Fruit fly (Drosophila melanogaster) whole organism, prepupa: ENCODE results near the gene POLDIP2.

Source experiments
- CG10669 ChIP-seq: fragments of 200-800 bp; sonication (Bioruptor generic); optimal IDR thresholded peaks from 3 replicates; lab custom pipeline; 2018; ENCODE audit warnings: missing biosample characterization, mild to moderate bottlenecking, missing genetic modification characterization, moderate library complexity
- CG11294 ChIP-seq: fragments of 200-800 bp; sonication (Bioruptor generic); IDR thresholded peaks from 2 replicates; pipeline ENCODE4 v1.3.6; 2022; ENCODE audit warnings: missing biosample characterization, missing genetic modification characterization
- CG11902 ChIP-seq: fragments of 200-800 bp; sonication (Bioruptor generic); optimal IDR thresholded peaks from 3 replicates; lab custom pipeline; 2016; ENCODE audit warnings: missing biosample characterization, missing genetic modification characterization
- CG15336 ChIP-seq: fragments of 200-800 bp; sonication (Bioruptor generic); IDR thresholded peaks from 2 replicates; pipeline ENCODE4 v1.3.6; 2022; ENCODE audit warnings: missing biosample characterization, missing genetic modification characterization
- CG1621 ChIP-seq: fragments of 200-800 bp; sonication (Bioruptor generic); optimal IDR thresholded peaks from 3 replicates; lab custom pipeline; 2018; ENCODE audit warnings: missing biosample characterization, mild to moderate bottlenecking, missing genetic modification characterization
- CG16779 ChIP-seq: fragments of 200-800 bp; sonication (Bioruptor generic); optimal IDR thresholded peaks from 3 replicates; lab custom pipeline; 2017; ENCODE audit warnings: missing biosample characterization, mild to moderate bottlenecking, missing genetic modification characterization
- CG31627 ChIP-seq: fragments of 200-800 bp; sonication (Bioruptor generic); optimal IDR thresholded peaks from 3 replicates; lab custom pipeline; 2016; ENCODE audit warnings: missing biosample characterization, missing genetic modification characterization
- CG32006 ChIP-seq: fragments of 200-800 bp; sonication (Bioruptor generic); optimal IDR thresholded peaks from 3 replicates; lab custom pipeline; 2017; ENCODE audit warnings: missing biosample characterization, mild to moderate bottlenecking, missing genetic modification characterization
- CG3919 ChIP-seq: fragments of 200-800 bp; sonication (Bioruptor generic); optimal IDR thresholded peaks from 3 replicates; lab custom pipeline; 2016; ENCODE audit warnings: missing biosample characterization, missing genetic modification characterization
- CG6276 ChIP-seq: fragments of 200-800 bp; sonication (Bioruptor generic); optimal IDR thresholded peaks from 2 replicates; lab custom pipeline; 2017; ENCODE audit warnings: missing biosample characterization, mild to moderate bottlenecking, missing genetic modification characterization
- CG6792 ChIP-seq: fragments of 200-800 bp; sonication (Bioruptor generic); optimal IDR thresholded peaks from 3 replicates; lab custom pipeline; 2016; ENCODE audit warnings: missing biosample characterization, missing genetic modification characterization
- CG6854 ChIP-seq: fragments of 200-800 bp; sonication (Bioruptor generic); optimal IDR thresholded peaks from 2 replicates; lab custom pipeline; 2017; ENCODE audit warnings: missing biosample characterization, mild to moderate bottlenecking, missing genetic modification characterization
- CG8119 ChIP-seq: fragments of 200-800 bp; sonication (Bioruptor generic); IDR thresholded peaks from 3 replicates; pipeline ENCODE4 v1.3.6; 2022; ENCODE audit warnings: missing biosample characterization, missing genetic modification characterization
- CG8319 ChIP-seq: fragments of 200-800 bp; sonication (Bioruptor generic); optimal IDR thresholded peaks from 3 replicates; lab custom pipeline; 2016; ENCODE audit warnings: missing biosample characterization, missing genetic modification characterization
- CG9139 ChIP-seq: fragments of 200-800 bp; sonication (Bioruptor generic); optimal IDR thresholded peaks from 3 replicates; lab custom pipeline; 2017; ENCODE audit warnings: missing biosample characterization, mild to moderate bottlenecking, missing genetic modification characterization
- Eip78C ChIP-seq: fragments of 200-800 bp; sonication (Bioruptor generic); peaks from one replicate; lab custom pipeline; 2016; ENCODE audit warnings: missing biosample characterization, missing genetic modification characterization
- Ets21C ChIP-seq: fragments of 200-800 bp; sonication (Bioruptor generic); optimal IDR thresholded peaks from 3 replicates; lab custom pipeline; 2016; ENCODE audit warnings: missing biosample characterization, missing genetic modification characterization
- Hr39 ChIP-seq: fragments of 200-800 bp; sonication (Bioruptor generic); optimal IDR thresholded peaks from 2 replicates; lab custom pipeline; 2016; ENCODE audit warnings: missing biosample characterization, missing genetic modification characterization
- Hr4 ChIP-seq: fragments of 200-800 bp; sonication (Bioruptor generic); optimal IDR thresholded peaks from 3 replicates; lab custom pipeline; 2016; ENCODE audit warnings: missing biosample characterization, missing genetic modification characterization
- Lpt ChIP-seq: fragments of 200-800 bp; sonication (Bioruptor generic); optimal IDR thresholded peaks from 3 replicates; lab custom pipeline; 2016; ENCODE audit warnings: missing biosample characterization, missing genetic modification characterization
- Met ChIP-seq: fragments of 200-800 bp; sonication (Bioruptor generic); optimal IDR thresholded peaks from 3 replicates; lab custom pipeline; 2016; ENCODE audit warnings: missing biosample characterization, missing genetic modification characterization
- OdsH ChIP-seq: fragments of 200-800 bp; sonication (Bioruptor generic); optimal IDR thresholded peaks from 3 replicates; lab custom pipeline; 2016; ENCODE audit warnings: missing biosample characterization, missing genetic modification characterization
- Smox ChIP-seq: fragments of 200-800 bp; sonication (Bioruptor generic); optimal IDR thresholded peaks from 3 replicates; lab custom pipeline; 2016; ENCODE audit warnings: missing biosample characterization, missing genetic modification characterization
- Sox102F ChIP-seq: fragments of 200-800 bp; sonication (Bioruptor generic); optimal IDR thresholded peaks from 2 replicates; lab custom pipeline; 2016; ENCODE audit warnings: missing biosample characterization, mild to moderate bottlenecking, missing genetic modification characterization
- Sox14 ChIP-seq: fragments of 200-800 bp; sonication (Bioruptor generic); optimal IDR thresholded peaks from 3 replicates; lab custom pipeline; 2016; ENCODE audit warnings: missing biosample characterization, missing genetic modification characterization
- achi ChIP-seq: fragments of 200-800 bp; sonication (Bioruptor generic); optimal IDR thresholded peaks from 3 replicates; lab custom pipeline; 2016; ENCODE audit warnings: missing biosample characterization, missing genetic modification characterization
- dac ChIP-seq: fragments of 200-800 bp; sonication (Bioruptor generic); optimal IDR thresholded peaks from 2 replicates; lab custom pipeline; 2017; ENCODE audit warnings: missing biosample characterization, mild to moderate bottlenecking, missing genetic modification characterization
- dsx ChIP-seq: fragments of 200-800 bp; optimal IDR thresholded peaks from 3 replicates; lab custom pipeline; 2019; ENCODE audit warnings: missing biosample characterization, mild to moderate bottlenecking, missing genetic modification characterization, moderate library complexity; ENCODE audit not compliant: poor library complexity, severe bottlenecking
- esn ChIP-seq: fragments of 200-800 bp; sonication (Bioruptor generic); optimal IDR thresholded peaks from 2 replicates; lab custom pipeline; 2016; ENCODE audit warnings: missing biosample characterization, mild to moderate bottlenecking, missing genetic modification characterization, moderate library complexity
- fd59A ChIP-seq: fragments of 200-800 bp; sonication (Bioruptor generic); optimal IDR thresholded peaks from 2 replicates; lab custom pipeline; 2017; ENCODE audit warnings: missing biosample characterization, mild to moderate bottlenecking, missing genetic modification characterization, missing genetic modification reagents
- fd85E ChIP-seq: fragments of 200-800 bp; sonication (Bioruptor generic); optimal IDR thresholded peaks from 3 replicates; lab custom pipeline; 2016; ENCODE audit warnings: missing biosample characterization, missing genetic modification characterization
- fkh ChIP-seq: fragments of 200-800 bp; sonication (Bioruptor generic); optimal IDR thresholded peaks from 3 replicates; lab custom pipeline; 2017; ENCODE audit warnings: missing biosample characterization, mild to moderate bottlenecking, missing genetic modification characterization, moderate library complexity
- lz ChIP-seq: fragments of 200-800 bp; sonication (Bioruptor generic); optimal IDR thresholded peaks from 3 replicates; lab custom pipeline; 2016; ENCODE audit warnings: missing biosample characterization, missing genetic modification characterization
- net ChIP-seq: fragments of 200-800 bp; sonication (Bioruptor generic); optimal IDR thresholded peaks from 3 replicates; lab custom pipeline; 2016; ENCODE audit warnings: missing biosample characterization, missing genetic modification characterization
- salr ChIP-seq, 2 experiments: fragments of 200-800 bp; sonication (Bioruptor generic); optimal IDR thresholded peaks; 3 replicates each; lab custom pipeline; 2016 to 2018; ENCODE audit warnings: missing biosample characterization in 2 of 2, missing genetic modification characterization in 2 of 2, mild to moderate bottlenecking in 1 of 2
- spab ChIP-seq: fragments of 200-800 bp; sonication (Bioruptor generic); optimal IDR thresholded peaks from 2 replicates; lab custom pipeline; 2017; ENCODE audit warnings: missing biosample characterization, mild to moderate bottlenecking, missing genetic modification characterization, missing genetic modification reagents
- ss ChIP-seq, 2 experiments: fragments of 200-800 bp; sonication (Bioruptor generic); optimal IDR thresholded peaks; 2 replicates in 1 of 2; 3 replicates in 1 of 2; lab custom pipeline; 2017 to 2018; ENCODE audit warnings: mild to moderate bottlenecking in 2 of 2, missing biosample characterization in 2 of 2, missing genetic modification characterization in 2 of 2, moderate library complexity in 1 of 2
- svp ChIP-seq: fragments of 200-800 bp; sonication (Bioruptor generic); peaks from one replicate; lab custom pipeline; 2016; ENCODE audit warnings: missing biosample characterization, missing genetic modification characterization
- topi ChIP-seq: fragments of 200-800 bp; sonication (Bioruptor generic); optimal IDR thresholded peaks from 3 replicates; lab custom pipeline; 2016; ENCODE audit warnings: missing biosample characterization, missing genetic modification characterization
- vri ChIP-seq: fragments of 200-800 bp; sonication (Bioruptor generic); optimal IDR thresholded peaks from 3 replicates; lab custom pipeline; 2016; ENCODE audit warnings: missing biosample characterization, mild to moderate bottlenecking, missing genetic modification characterization

The POLDIP2 gene

DNA sequence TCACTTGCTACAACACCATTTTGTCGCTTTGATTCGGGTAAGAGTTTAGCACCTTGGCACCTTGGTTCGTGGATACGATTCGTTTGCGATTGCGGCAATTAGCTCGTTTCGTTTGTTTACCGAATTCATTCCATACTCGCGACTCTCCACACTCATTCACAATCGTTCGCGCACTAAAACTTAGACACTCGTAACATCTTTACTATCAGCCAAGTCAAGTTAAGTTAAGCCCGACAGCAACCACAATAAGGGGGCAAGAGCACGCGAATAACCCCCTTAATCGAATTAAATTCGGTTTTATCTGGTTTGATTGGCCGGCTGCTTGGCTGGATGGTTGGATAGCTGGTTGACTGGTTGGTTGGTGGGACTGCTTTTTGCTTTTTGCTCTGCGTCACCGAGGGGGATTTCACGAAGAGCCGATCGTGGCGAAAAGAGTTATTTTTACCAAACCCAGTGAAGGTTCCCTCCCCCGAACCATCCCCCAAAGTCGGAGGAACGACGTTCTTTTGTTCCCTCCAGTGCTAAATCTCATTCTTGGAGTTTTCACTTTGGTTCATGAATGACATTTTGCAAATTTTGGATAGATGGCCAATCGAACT is 36.3 kb downstream of the POLDIP2 start:
- TF ChIP-seq salr (GFP tag; optimal IDR thresholded peaks at IDR 0.05; lab: Kevin White, UChicago), result no peak
- no peak for TF ChIP-seq dsx (GFP tag; lab: Kevin White, UChicago)
- peak; percentile 28 for TF ChIP-seq CG6854 (GFP tag; lab: Kevin White, UChicago)
- no peak for TF ChIP-seq CG10669 (GFP tag; lab: Kevin White, UChicago)
- no peak for TF ChIP-seq net (GFP tag; lab: Kevin White, UChicago)
- no peak for TF ChIP-seq CG15336
- no peak for TF ChIP-seq CG32006
- no peak for TF ChIP-seq CG6276 (GFP tag; lab: Kevin White, UChicago)
- TF ChIP-seq CG8319 (GFP tag; lab: Kevin White, UChicago), result no peak
- no peak for TF ChIP-seq svp (GFP tag; lab: Kevin White, UChicago)
- TF ChIP-seq ss (GFP tag; optimal IDR thresholded peaks at IDR 0.05; lab: Kevin White, UChicago), result no peak
- no peak for TF ChIP-seq Hr4 (GFP tag; lab: Kevin White, UChicago)
- TF ChIP-seq fd85E, result no peak
- no peak for TF ChIP-seq topi (GFP tag; lab: Kevin White, UChicago)
- TF ChIP-seq fkh (GFP tag; lab: Kevin White, UChicago), result peak; percentile 21
- peak; percentile 57 for TF ChIP-seq Eip78C (GFP tag; lab: Kevin White, UChicago)
- no peak for TF ChIP-seq Lpt (GFP tag; lab: Kevin White, UChicago)

DNA sequence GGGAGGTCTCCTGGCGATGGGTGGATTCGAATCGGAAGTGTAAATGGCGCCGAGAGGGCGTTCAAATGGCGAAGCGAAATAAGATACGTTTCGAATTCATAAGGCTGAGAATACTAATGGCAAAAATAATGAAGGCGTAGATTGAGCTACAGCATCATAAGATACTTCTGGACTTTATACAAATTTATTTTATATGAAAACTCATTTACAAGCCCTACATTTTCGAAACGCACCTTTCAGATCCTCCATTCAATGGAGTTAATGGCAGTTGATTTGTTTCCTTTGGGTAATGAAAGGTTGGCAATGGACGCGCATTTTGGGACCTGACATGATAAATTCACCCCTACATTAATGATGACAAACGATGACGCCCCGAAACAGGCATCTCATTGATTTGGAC is 47.2 kb downstream of the POLDIP2 start:
- no peak for TF ChIP-seq dac
- peak; percentile 10 for TF ChIP-seq esn (GFP tag; lab: Kevin White, UChicago)
- no peak for TF ChIP-seq CG11294 (GFP tag; lab: Robert Waterston, UW)
- TF ChIP-seq svp (GFP tag; lab: Kevin White, UChicago), result peak; percentile 71
- peak; percentile 57 for TF ChIP-seq Eip78C (GFP tag; lab: Kevin White, UChicago)
- no peak for TF ChIP-seq CG15336
- peak; percentile 36 for TF ChIP-seq Hr39 (GFP tag; lab: Kevin White, UChicago)
- TF ChIP-seq Smox (GFP tag; lab: Kevin White, UChicago), result peak; percentile 15
- TF ChIP-seq Met (GFP tag; lab: Kevin White, UChicago), result peak; percentile 21
- TF ChIP-seq lz, result peak; percentile 3
- no peak for TF ChIP-seq Ets21C
- no peak for TF ChIP-seq ss (GFP tag; optimal IDR thresholded peaks at IDR 0.05; lab: Kevin White, UChicago)
- TF ChIP-seq CG6792 (GFP tag; lab: Kevin White, UChicago), result no peak
- peak; percentile 12 for TF ChIP-seq CG31627 (GFP tag; lab: Kevin White, UChicago)
- peak; percentile 10 for TF ChIP-seq topi (GFP tag; lab: Kevin White, UChicago)

DNA sequence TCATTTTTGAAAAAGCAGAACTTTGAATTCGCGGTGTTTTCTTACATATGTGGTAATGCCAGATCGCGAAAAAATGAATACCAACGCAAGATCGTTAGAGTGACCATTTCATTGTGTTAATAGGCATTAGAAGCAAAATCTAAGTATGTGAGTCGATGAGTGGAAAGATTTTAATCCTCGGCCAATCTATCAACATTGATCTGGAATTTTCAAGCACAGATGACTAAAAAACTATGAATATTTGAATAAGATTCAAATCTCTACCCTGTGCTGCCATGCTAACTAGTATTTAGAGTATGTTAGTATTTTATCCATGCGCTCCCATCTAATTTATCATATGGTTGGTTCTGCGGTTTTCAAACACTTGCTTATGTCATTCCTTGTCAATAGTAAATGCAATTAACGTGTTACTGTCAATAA is 49.0 kb downstream of the POLDIP2 start:
- TF ChIP-seq fkh (GFP tag; lab: Kevin White, UChicago), result peak; percentile 7
- TF ChIP-seq achi, result no peak
- peak; percentile 48 for TF ChIP-seq Eip78C (GFP tag; lab: Kevin White, UChicago)
- no peak for TF ChIP-seq CG8319 (GFP tag; lab: Kevin White, UChicago)

DNA sequence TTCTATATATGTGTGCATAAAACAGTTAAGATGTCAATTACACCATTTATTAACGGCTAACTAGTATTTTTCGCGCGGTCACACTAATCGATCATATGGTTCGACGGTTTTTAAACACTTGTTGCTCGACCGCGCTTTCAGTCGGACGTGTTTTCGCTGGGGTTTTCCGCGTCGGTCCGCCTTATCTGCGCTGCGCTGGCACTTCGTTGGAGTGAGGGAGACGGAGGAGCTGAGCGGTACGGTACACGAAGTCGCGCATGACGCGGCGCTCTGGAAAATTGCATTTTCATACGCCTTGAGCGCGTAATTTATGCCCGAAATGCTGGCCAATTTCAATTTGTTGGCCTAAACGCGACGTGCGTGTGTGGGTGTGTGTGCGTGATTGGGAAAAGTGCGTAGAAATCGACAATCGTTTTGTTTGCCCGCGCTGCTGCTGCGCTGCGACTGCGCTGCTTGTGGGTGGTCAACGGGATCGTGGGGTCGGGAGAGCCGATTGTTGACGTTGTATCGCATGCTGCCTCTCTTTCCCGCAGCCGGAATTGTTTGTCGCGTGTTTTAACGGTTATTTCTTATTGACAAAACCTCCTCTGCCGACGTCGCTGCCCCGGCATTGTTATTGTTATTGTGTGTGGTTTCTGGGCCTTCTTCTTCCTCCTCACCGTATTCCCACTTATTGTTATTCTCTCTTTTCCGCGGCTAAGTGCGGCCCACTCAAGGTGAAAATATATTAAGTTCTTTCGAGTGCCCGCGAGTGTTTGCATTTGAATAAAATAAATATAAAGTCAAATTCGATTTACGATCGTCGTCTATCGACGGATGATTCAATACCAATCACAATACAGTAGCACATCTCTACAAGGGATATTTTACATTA is 49.7 kb downstream of the POLDIP2 start, which contains the start of gene Itpr:
Gene Itpr (plus strand): TSS at position 116 of the 874 bp plus-strand sequence.
- TF ChIP-seq vri (GFP tag; lab: Kevin White, UChicago) (peak; percentile 10), Sox14 (GFP tag; lab: Kevin White, UChicago) (peak; percentile 14), Lpt (GFP tag; lab: Kevin White, UChicago) (peak; percentile 40), CG3919 (GFP tag; lab: Kevin White, UChicago) (peak; percentile 8), CG16779 (peak; percentile 20), CG11294 (GFP tag; lab: Robert Waterston, UW) (no peak), CG32006 (no peak), CG6276 (GFP tag; lab: Kevin White, UChicago) (peak; percentile 40), spab (no peak), CG9139 (peak; percentile 42), CG6854 (GFP tag; lab: Kevin White, UChicago) (peak; percentile 45), net (GFP tag; lab: Kevin White, UChicago) (no peak), CG11902 (GFP tag; lab: Kevin White, UChicago) (no peak), CG8119 (GFP tag; lab: Robert Waterston, UW) (peak; percentile 28; the same call in 1 of the 3 replicates), svp (GFP tag; lab: Kevin White, UChicago) (peak; percentile 93), fkh (GFP tag; lab: Kevin White, UChicago) (peak; percentile 97), fd59A (GFP tag; lab: Kevin White, UChicago) (no peak), OdsH (no peak), Eip78C (GFP tag; lab: Kevin White, UChicago) (peak; percentile 58), Sox102F (GFP tag; lab: Kevin White, UChicago) (no peak), CG1621 (tag; lab: Kevin White, UChicago) (peak; percentile 24), ss (GFP tag; optimal IDR thresholded peaks at IDR 0.05; lab: Kevin White, UChicago) (peak; percentile 28 to 54)
